Worm (Caenorhabditis elegans) whole organism, L3 larva: ENCODE measurements around the gene srh-291.

Experiments used
- daf-12 ChIP-seq: fragments of 150-350 bp; optimal IDR thresholded peaks from 2 replicates; lab custom pipeline; 2014; ENCODE audit warnings: missing biosample characterization, missing genetic modification reagents, missing genetic modification characterization
- egl-27 ChIP-seq: sonication (generic microtip); optimal IDR thresholded peaks from 4 replicates; lab custom pipeline; 2017; ENCODE audit warnings: missing biosample characterization, missing genetic modification reagents, missing genetic modification characterization
- jun-1 ChIP-seq: fragments of 150-350 bp; optimal IDR thresholded peaks from 2 replicates; lab custom pipeline; 2014; ENCODE audit warnings: missing biosample characterization, missing genetic modification reagents, missing genetic modification characterization
- mdl-1 ChIP-seq: fragments of 150-350 bp; optimal IDR thresholded peaks from 2 replicates; lab custom pipeline; 2014; ENCODE audit warnings: missing biosample characterization, missing genetic modification characterization
- nhr-67 ChIP-seq: fragments of 150-350 bp; optimal IDR thresholded peaks from 2 replicates; lab custom pipeline; 2014; ENCODE audit warnings: missing biosample characterization, missing genetic modification characterization
- nhr-77 ChIP-seq: fragments of 150-350 bp; optimal IDR thresholded peaks from 2 replicates; lab custom pipeline; 2014; ENCODE audit warnings: missing biosample characterization, missing genetic modification characterization
- pqm-1 ChIP-seq: fragments of 150-350 bp; optimal IDR thresholded peaks from 2 replicates; lab custom pipeline; 2017; ENCODE audit warnings: missing biosample characterization, missing genetic modification characterization, inconsistent platforms
- unc-62 ChIP-seq: fragments of 150-350 bp; sonication (generic microtip); optimal IDR thresholded peaks from 4 replicates; lab custom pipeline; 2014; ENCODE audit warnings: missing biosample characterization, missing genetic modification reagents, missing genetic modification characterization
- zag-1 ChIP-seq: fragments of 150-350 bp; optimal IDR thresholded peaks from 2 replicates; lab custom pipeline; 2014; ENCODE audit warnings: missing biosample characterization, missing genetic modification characterization
- ztf-4 ChIP-seq: fragments of 150-350 bp; optimal IDR thresholded peaks from 2 replicates; lab custom pipeline; 2014; ENCODE audit warnings: missing biosample characterization, missing genetic modification characterization

DNA sequence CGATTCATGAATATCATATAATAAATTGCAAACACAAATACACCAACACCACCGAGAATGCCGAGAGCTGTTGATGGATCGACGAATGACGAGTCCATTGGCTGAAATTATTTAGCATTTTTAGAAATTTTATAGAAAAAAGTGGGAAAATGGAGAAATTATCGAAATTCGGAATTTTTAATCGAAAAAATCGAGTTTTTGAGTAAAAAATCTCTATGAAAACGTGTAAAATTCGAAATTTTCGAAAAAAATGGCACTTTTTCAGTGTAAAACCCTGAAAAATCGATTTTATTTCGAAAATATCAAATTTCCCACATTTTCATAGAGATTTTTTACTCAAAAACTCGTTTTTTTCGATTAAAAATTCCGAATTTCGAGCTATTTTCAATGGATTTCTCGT, 50.5 kb downstream of the srh-291 start, which contains the start of gene tcc-1:
- TF ChIP-seq nhr-77 (tag; lab: Kevin White, UChicago) (no peak), unc-62 (no peak), zag-1 (tag; lab: Kevin White, UChicago) (no peak), pqm-1 (no peak), ztf-4 (tag; lab: Kevin White, UChicago) (no peak), nhr-67 (tag; lab: Kevin White, UChicago) (no peak), daf-12 (tag; lab: Kevin White, UChicago) (no peak), jun-1 (tag; lab: Kevin White, UChicago) (no peak), mdl-1 (tag; lab: Kevin White, UChicago) (no peak), egl-27 (tag; lab: Kevin White, UChicago) (no peak)
